Fruit fly (Drosophila melanogaster): ENCODE results near the gene CG5478.

CG5478 gene

DNA sequence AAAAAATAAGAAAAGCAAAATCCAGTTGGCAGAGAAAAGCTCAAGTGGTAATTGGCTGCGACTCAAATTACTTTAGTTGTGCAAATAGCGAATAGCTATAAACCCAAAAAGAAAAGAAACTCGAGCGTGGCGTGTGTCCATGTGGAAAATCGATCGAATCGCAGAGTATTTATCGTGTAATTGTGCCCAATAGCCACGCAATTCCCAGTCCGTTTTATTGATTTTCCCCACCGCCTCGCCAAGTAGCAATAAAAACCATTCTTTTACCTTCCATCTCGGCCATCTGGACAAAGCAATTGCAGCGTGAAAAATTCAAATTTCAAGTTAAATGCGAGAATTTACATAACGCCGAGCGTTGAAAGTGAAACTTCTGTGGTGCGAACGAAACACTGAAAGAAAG, 2.0 kb upstream of the CG5478 start:
- no peak for TF ChIP-seq bab1 (GFP tag; optimal IDR thresholded peaks at IDR 0.05)
- no peak for TF ChIP-seq CG14711 (tag; optimal IDR thresholded peaks at IDR 0.05)
- TF ChIP-seq CG7045 (GFP tag; optimal IDR thresholded peaks at IDR 0.05): no peak
- TF ChIP-seq CG11617 (GFP tag; optimal IDR thresholded peaks at IDR 0.05): no peak
- no peak for TF ChIP-seq pad (GFP tag; optimal IDR thresholded peaks at IDR 0.05)
- TF ChIP-seq CG12768 (GFP tag; optimal IDR thresholded peaks at IDR 0.05): no peak
- TF ChIP-seq CG7101 (tag; optimal IDR thresholded peaks at IDR 0.05): no peak
- TF ChIP-seq ovo (GFP tag; optimal IDR thresholded peaks at IDR 0.05): no peak
- TF ChIP-seq cnc (optimal IDR thresholded peaks at IDR 0.05): no peak
- TF ChIP-seq CG5204 (GFP tag; optimal IDR thresholded peaks at IDR 0.05): no peak
- TF ChIP-seq Crg-1 (GFP tag; optimal IDR thresholded peaks at IDR 0.05): no peak
- no peak for TF ChIP-seq tj (GFP tag; optimal IDR thresholded peaks at IDR 0.05)
- TF ChIP-seq toe (GFP tag; optimal IDR thresholded peaks at IDR 0.05): no peak
- TF ChIP-seq Mnt (GFP tag; optimal IDR thresholded peaks at IDR 0.05): no peak
- no peak for TF ChIP-seq cic (GFP tag; optimal IDR thresholded peaks at IDR 0.05)
- no peak for TF ChIP-seq kay (GFP tag; ENCODE audit: borderline replicate concordance)

DNA sequence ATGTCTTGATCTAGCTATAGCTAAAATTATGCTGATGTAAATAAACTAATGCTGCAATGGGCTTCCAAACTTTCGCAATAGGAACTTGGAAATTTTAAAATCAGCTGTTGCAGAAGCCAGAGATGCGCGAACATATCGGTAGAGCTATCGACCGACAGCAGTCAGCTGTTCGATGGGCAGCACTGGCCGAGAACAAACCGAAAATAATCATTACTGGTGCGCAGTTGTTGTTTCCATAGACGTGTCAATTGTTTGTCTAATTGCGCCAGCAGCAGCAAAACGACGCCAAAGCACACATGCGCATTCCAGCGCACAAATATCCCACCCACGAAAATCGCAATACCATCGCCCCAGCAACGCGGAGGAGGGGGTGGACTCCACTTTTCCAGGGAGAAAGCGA, 1.4 kb upstream of the CG5478 start, which contains the start of gene Sap47:
Sap47 (plus strand) TSS at position 149 of the 400 bp plus-strand sequence.
- TF ChIP-seq Crg-1 (GFP tag; optimal IDR thresholded peaks at IDR 0.05) (no peak), cic (GFP tag; optimal IDR thresholded peaks at IDR 0.05) (peak; percentile 47), CG12768 (GFP tag; optimal IDR thresholded peaks at IDR 0.05) (peak; percentile 25), Mnt (GFP tag; optimal IDR thresholded peaks at IDR 0.05) (peak; percentile 44), cnc (optimal IDR thresholded peaks at IDR 0.05) (no peak), tj (GFP tag; optimal IDR thresholded peaks at IDR 0.05) (peak; percentile 15), CG1620 (GFP tag; optimal IDR thresholded peaks at IDR 0.05) (peak; percentile 15), CG14711 (tag; optimal IDR thresholded peaks at IDR 0.05) (no peak), bab1 (GFP tag; optimal IDR thresholded peaks at IDR 0.05) (peak; percentile 74), pad (GFP tag; optimal IDR thresholded peaks at IDR 0.05) (no peak), CG33017 (tag; optimal IDR thresholded peaks at IDR 0.05) (no peak)

DNA sequence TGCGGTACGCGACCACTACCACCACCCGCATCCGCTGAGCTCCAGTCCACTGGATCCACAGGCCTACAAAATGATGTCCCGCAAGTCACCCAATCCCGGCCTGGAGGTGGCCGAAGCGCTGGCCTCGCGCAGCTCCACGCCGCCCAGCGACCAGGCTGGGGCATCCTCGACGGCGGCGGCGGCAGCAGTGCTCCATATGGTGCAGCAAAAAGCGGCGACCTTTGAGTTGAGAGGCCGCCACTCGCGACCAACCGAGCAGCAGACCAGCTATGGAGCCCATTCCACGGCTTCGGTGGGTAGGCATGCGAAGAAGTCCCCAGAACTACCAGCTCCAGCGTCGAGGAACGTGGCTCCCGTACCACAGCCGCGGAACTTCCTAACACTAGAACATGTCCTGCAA, 3.5 kb downstream of the CG5478 start:
- no peak for TF ChIP-seq Crg-1 (GFP tag; optimal IDR thresholded peaks at IDR 0.05)
- TF ChIP-seq pad (GFP tag; optimal IDR thresholded peaks at IDR 0.05): no peak
- no peak for TF ChIP-seq Clk (GFP tag; optimal IDR thresholded peaks at IDR 0.05)
- TF ChIP-seq bab1 (GFP tag; optimal IDR thresholded peaks at IDR 0.05): no peak
- TF ChIP-seq CG7045 (GFP tag; optimal IDR thresholded peaks at IDR 0.05): no peak
- TF ChIP-seq Mnt (GFP tag; optimal IDR thresholded peaks at IDR 0.05): no peak
- TF ChIP-seq ovo (GFP tag; optimal IDR thresholded peaks at IDR 0.05): no peak
- TF ChIP-seq toe (GFP tag; optimal IDR thresholded peaks at IDR 0.05): no peak
- TF ChIP-seq CG14711 (tag; optimal IDR thresholded peaks at IDR 0.05): no peak
- TF ChIP-seq cnc (optimal IDR thresholded peaks at IDR 0.05): no peak
- TF ChIP-seq Hr96 (GFP tag; optimal IDR thresholded peaks at IDR 0.05): no peak
- TF ChIP-seq CG11617 (GFP tag; optimal IDR thresholded peaks at IDR 0.05): no peak
- TF ChIP-seq tj (GFP tag; optimal IDR thresholded peaks at IDR 0.05): no peak
- TF ChIP-seq CG33017 (tag; optimal IDR thresholded peaks at IDR 0.05): no peak
- TF ChIP-seq CG7101 (tag; optimal IDR thresholded peaks at IDR 0.05): no peak

DNA sequence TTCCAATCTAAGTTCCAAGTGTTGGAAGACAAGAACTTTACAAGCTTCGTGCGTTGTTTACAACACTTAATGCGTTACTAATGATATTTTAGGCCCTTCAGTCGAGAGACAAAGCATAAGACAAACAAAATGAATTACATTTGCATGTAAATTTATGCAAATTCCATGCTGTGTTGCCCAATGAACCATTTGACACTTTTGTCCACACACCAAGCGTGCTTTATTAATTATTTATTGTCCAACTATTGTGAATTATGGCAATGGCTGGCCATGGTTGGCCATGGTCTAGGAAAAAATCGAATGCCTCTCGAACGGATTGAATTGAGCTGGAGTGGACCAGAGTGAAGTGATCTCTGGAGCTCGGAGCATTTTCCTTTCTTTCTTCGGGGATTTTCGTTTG, 5.4 kb downstream of the CG5478 start:
- TF ChIP-seq CG7045 (GFP tag; optimal IDR thresholded peaks at IDR 0.05) (no peak), pad (GFP tag; optimal IDR thresholded peaks at IDR 0.05) (no peak), Crg-1 (GFP tag; optimal IDR thresholded peaks at IDR 0.05) (no peak)

DNA sequence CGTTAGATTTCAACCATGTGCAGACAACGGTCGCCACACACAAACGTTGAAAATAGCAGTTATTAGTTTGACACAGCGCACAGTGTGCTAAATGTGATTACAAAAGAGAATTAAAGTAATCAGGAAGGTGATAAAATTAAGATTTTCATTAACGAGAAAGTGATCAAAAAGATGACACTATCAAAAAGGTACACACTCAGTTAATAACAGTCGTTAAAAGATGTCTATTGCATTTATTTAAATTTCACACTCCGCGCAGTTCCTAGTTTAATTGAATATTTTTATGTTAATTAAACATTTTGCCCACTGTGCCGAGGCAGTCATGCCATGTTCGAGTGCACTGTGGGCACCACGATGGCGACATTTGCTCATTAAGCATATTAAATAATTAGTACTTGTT, 6.4 kb downstream of the CG5478 start:
- TF ChIP-seq CG5204 (GFP tag; optimal IDR thresholded peaks at IDR 0.05): no peak
- TF ChIP-seq CG7101 (tag; optimal IDR thresholded peaks at IDR 0.05): no peak
- TF ChIP-seq CG11617 (GFP tag; optimal IDR thresholded peaks at IDR 0.05): no peak
- TF ChIP-seq cic (GFP tag; optimal IDR thresholded peaks at IDR 0.05): no peak
- no peak for TF ChIP-seq CG14711 (tag; optimal IDR thresholded peaks at IDR 0.05)

DNA sequence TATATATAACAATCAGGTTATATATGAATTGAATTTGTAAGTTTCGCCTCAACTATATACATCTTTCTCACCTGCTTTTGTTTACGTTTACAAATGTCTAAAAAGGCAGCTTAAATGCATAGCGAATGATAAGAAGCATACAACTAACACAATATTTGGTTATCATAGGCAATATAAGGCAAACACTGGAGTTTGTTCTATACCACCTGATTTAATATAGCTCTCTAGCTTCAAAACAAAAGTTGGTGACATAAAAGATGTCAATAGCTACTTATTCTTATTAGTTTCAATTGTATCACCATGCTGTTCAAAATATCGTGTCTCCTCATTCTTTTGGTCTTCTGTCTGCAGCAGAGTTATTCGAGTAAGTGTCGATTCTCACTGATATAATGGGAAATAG, 7.6 kb downstream of the CG5478 start:
- TF ChIP-seq ovo (GFP tag; optimal IDR thresholded peaks at IDR 0.05): no peak
- TF ChIP-seq pad (GFP tag; optimal IDR thresholded peaks at IDR 0.05): no peak
- TF ChIP-seq CG33017 (tag; optimal IDR thresholded peaks at IDR 0.05): no peak
- TF ChIP-seq CG5204 (GFP tag; optimal IDR thresholded peaks at IDR 0.05): no peak

DNA sequence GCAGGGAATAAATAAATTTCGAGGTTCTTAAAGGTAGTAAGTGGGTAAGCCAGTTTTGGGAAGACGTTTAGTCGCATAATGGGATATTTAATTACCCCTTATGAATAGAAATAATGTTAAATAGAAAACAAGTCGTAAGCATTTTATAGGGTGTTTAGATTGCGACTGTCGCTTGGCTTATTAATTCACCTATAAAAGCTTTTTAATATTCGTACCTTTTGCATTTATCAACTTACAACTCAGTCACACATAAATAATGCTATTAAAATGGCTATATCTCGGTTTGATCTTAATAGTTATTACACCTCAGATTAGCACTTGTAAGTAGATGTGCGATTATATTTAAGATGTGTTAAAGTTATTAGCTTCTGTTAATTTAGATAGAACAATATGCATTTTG, 8.2 kb downstream of the CG5478 start, which contains the start of gene CG34276:
CG34276 (plus strand) TSS at position 301 of the 400 bp plus-strand sequence.
- no peak for TF ChIP-seq Hr96 (GFP tag; optimal IDR thresholded peaks at IDR 0.05)
